Worm (Caenorhabditis elegans) whole organism, mixed stage, embryonic: ENCODE measurements around the gene Y43F8B.11.

Experiments used
- M03D4.4 ChIP-seq: sonication (generic microtip); optimal IDR thresholded peaks from 2 replicates; lab custom pipeline; 2017; ENCODE audit warnings: mild to moderate bottlenecking, missing genetic modification characterization, missing compliant biosample characterization
- blmp-1 ChIP-seq: fragments of 150-350 bp; optimal IDR thresholded peaks from 2 replicates; lab custom pipeline; 2014; ENCODE audit warnings: missing biosample characterization, missing genetic modification characterization
- ceh-39 ChIP-seq: fragments of 150-350 bp; optimal IDR thresholded peaks from 2 replicates; lab custom pipeline; 2014; ENCODE audit warnings: missing biosample characterization, missing genetic modification characterization
- ceh-83 ChIP-seq: fragments of 200-800 bp; sonication (Bioruptor generic); optimal IDR thresholded peaks from 2 replicates; lab custom pipeline; 2018; ENCODE audit warnings: mild to moderate bottlenecking, missing genetic modification characterization, missing compliant biosample characterization
- cnd-1 ChIP-seq: fragments of 200-800 bp; sonication (Bioruptor generic); optimal IDR thresholded peaks from 2 replicates; lab custom pipeline; 2018; ENCODE audit warnings: mild to moderate bottlenecking, missing genetic modification characterization, missing compliant biosample characterization
- drap-1 ChIP-seq: fragments of 200-800 bp; sonication (Bioruptor generic); optimal IDR thresholded peaks from 3 replicates; lab custom pipeline; 2018; ENCODE audit warnings: mild to moderate bottlenecking, missing genetic modification characterization, missing compliant biosample characterization
- elt-1 ChIP-seq: sonication (generic microtip); optimal IDR thresholded peaks from 2 replicates; lab custom pipeline; 2017; ENCODE audit warnings: missing genetic modification characterization, mild to moderate bottlenecking, missing compliant biosample characterization, antibody characterized with exemption, moderate library complexity, borderline replicate concordance; ENCODE audit not compliant: insufficient read depth
- flh-1 ChIP-seq: fragments of 200-800 bp; sonication (Bioruptor generic); optimal IDR thresholded peaks from 2 replicates; lab custom pipeline; 2018; ENCODE audit warnings: mild to moderate bottlenecking, missing genetic modification characterization, moderate library complexity, missing compliant biosample characterization
- ham-2 ChIP-seq: fragments of 200-800 bp; sonication (Bioruptor generic); optimal IDR thresholded peaks from 2 replicates; lab custom pipeline; 2018; ENCODE audit warnings: mild to moderate bottlenecking, missing genetic modification characterization, missing compliant biosample characterization
- hlh-1 ChIP-seq: fragments of 150-350 bp; optimal IDR thresholded peaks from 2 replicates; lab custom pipeline; 2014; ENCODE audit warnings: missing biosample characterization, missing genetic modification reagents, missing genetic modification characterization
- lin-13 ChIP-seq: fragments of 150-350 bp; optimal IDR thresholded peaks from 2 replicates; lab custom pipeline; 2014; ENCODE audit warnings: missing biosample characterization, missing genetic modification characterization
- lin-32 ChIP-seq: fragments of 200-800 bp; sonication (Bioruptor generic); optimal IDR thresholded peaks from 2 replicates; lab custom pipeline; 2018; ENCODE audit warnings: mild to moderate bottlenecking, missing genetic modification characterization, missing compliant biosample characterization
- lsy-2 ChIP-seq: fragments of 150-350 bp; optimal IDR thresholded peaks from 2 replicates; lab custom pipeline; 2014; ENCODE audit warnings: missing biosample characterization, missing genetic modification characterization
- mep-1 ChIP-seq: fragments of 150-350 bp; optimal IDR thresholded peaks from 2 replicates; lab custom pipeline; 2017; ENCODE audit warnings: missing biosample characterization, missing genetic modification reagents, missing genetic modification characterization, inconsistent platforms
- nhr-12 ChIP-seq: fragments of 150-350 bp; optimal IDR thresholded peaks from 2 replicates; lab custom pipeline; 2014; ENCODE audit warnings: missing biosample characterization, missing genetic modification characterization
- nhr-2 ChIP-seq: fragments of 150-350 bp; optimal IDR thresholded peaks from 2 replicates; lab custom pipeline; 2014; ENCODE audit warnings: missing biosample characterization, missing genetic modification characterization
- nhr-237 ChIP-seq: fragments of 150-350 bp; optimal IDR thresholded peaks from 2 replicates; lab custom pipeline; 2014; ENCODE audit warnings: missing biosample characterization, missing genetic modification characterization
- nhr-28 ChIP-seq: fragments of 150-350 bp; optimal IDR thresholded peaks from 2 replicates; lab custom pipeline; 2014; ENCODE audit warnings: missing biosample characterization, missing genetic modification characterization
- nhr-76 ChIP-seq: sonication (generic microtip); optimal IDR thresholded peaks from 2 replicates; lab custom pipeline; 2017; ENCODE audit warnings: missing biosample characterization, missing genetic modification characterization
- sem-2 ChIP-seq: fragments of 200-800 bp; sonication (Bioruptor generic); optimal IDR thresholded peaks from 2 replicates; lab custom pipeline; 2018; ENCODE audit warnings: mild to moderate bottlenecking, missing genetic modification characterization, missing compliant biosample characterization
- snpc-4 ChIP-seq: fragments of 150-350 bp; optimal IDR thresholded peaks from 2 replicates; lab custom pipeline; 2014; ENCODE audit warnings: missing biosample characterization, missing genetic modification characterization
- sptf-1 ChIP-seq: sonication (generic microtip); optimal IDR thresholded peaks from 2 replicates; lab custom pipeline; 2017; ENCODE audit warnings: mild to moderate bottlenecking, missing genetic modification characterization, moderate library complexity, missing compliant biosample characterization
- unc-120 ChIP-seq: sonication (generic microtip); optimal IDR thresholded peaks from 2 replicates; lab custom pipeline; 2017; ENCODE audit warnings: missing genetic modification characterization, missing compliant biosample characterization; ENCODE audit not compliant: poor library complexity, severe bottlenecking
- unc-39 ChIP-seq: fragments of 150-350 bp; optimal IDR thresholded peaks from 2 replicates; lab custom pipeline; 2014; ENCODE audit warnings: missing biosample characterization, missing genetic modification characterization
- unc-62 ChIP-seq: fragments of 150-350 bp; optimal IDR thresholded peaks from 2 replicates; lab custom pipeline; 2014; ENCODE audit warnings: missing biosample characterization, missing genetic modification reagents, missing genetic modification characterization
- zip-8 ChIP-seq: fragments of 150-350 bp; optimal IDR thresholded peaks from 2 replicates; lab custom pipeline; 2014; ENCODE audit warnings: missing biosample characterization, missing genetic modification characterization
- ztf-11 ChIP-seq: fragments of 150-350 bp; optimal IDR thresholded peaks from 2 replicates; lab custom pipeline; 2014; ENCODE audit warnings: missing biosample characterization, missing genetic modification characterization

Gene Y43F8B.11

DNA sequence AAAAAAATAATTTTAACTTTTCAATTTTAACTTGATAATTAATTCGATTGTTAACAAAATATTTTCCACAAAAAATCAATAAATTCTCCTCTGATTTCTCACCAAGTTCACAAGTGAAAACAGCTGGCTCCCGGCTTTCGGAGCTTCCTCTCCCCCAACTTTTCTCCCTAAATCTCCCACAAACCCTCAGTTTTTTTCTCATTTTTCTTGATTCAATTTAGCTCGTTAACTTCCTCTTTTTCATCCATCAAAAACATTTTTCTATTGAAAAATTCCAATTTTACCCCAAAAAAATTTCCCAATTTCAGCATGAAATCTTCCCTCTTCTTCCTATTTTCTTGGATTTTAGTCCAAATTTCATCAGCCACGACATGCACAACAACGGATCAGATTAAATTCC, at the start of gene Y43F8B.11:
Gene Y43F8B.11 (plus strand): TSS at position 301 of the 400 bp plus-strand sequence.
- TF ChIP-seq nhr-2 (tag; lab: Kevin White, UChicago) = no peak
- TF ChIP-seq lsy-2 = no peak
- no peak for TF ChIP-seq ham-2 (GFP tag; lab: Kevin White, UChicago)
- TF ChIP-seq hlh-1 (tag; lab: Kevin White, UChicago) = no peak
- no peak for TF ChIP-seq sem-2 (GFP tag; lab: Kevin White, UChicago)
- TF ChIP-seq, all 35 proteins: peak for 0

DNA sequence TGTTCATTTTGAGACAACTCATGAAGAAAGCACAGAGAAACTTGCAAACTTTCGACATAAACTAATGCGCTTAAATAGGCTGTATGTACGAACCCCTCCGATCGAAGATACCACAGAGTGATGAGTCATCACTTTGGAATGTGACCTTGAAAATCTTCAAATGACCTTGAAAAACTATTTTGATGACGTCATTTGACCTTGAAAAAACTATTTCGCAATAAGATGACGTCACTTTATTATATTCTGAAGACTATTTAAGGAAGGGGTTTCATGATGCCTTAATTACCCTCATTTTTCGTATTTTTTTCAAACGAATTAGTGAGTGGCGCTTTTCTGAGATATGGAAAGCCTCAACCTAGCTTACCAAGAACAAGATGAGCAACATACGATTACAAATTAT, 49.4 kb upstream of the Y43F8B.11 start, which contains the start of gene C25F9.2:
Gene C25F9.2 (plus strand): TSS at position 341 of the 400 bp plus-strand sequence.
- TF ChIP-seq unc-62 (GFP tag; lab: Kevin White, UChicago) = no peak
- TF ChIP-seq snpc-4 (tag; lab: Kevin White, UChicago) = no peak
- no peak for TF ChIP-seq cnd-1 (tag; lab: Kevin White, UChicago)
- TF ChIP-seq zip-8 = peak; percentile 99
- no peak for TF ChIP-seq nhr-76
- TF ChIP-seq hlh-1 (tag; lab: Kevin White, UChicago) = no peak

DNA sequence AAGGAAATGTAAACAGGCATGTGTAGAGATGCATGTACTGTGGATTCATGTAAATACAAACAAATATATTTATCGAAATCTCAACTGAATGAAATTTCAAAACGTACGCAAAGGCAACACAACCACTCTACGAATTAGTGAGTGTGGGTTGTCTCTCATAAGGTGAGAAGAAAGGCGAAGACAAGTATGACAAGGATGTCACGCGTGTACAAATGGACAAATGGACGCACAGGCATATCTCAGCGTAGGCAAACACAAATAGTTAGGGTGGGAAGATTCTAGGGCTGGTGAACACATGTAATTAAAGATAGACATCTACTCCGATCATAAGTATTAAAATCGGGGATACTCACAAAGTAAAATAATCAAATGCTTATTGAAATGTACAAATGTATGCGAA, 42.4 kb upstream of the Y43F8B.11 start:
- no peak for TF ChIP-seq nhr-237
- TF ChIP-seq ztf-11 (tag; lab: Kevin White, UChicago) = no peak
- TF ChIP-seq mep-1 (tag; lab: Kevin White, UChicago) = no peak
- no peak for TF ChIP-seq nhr-28 (tag; lab: Kevin White, UChicago)
- no peak for TF ChIP-seq snpc-4 (tag; lab: Kevin White, UChicago)
- no peak for TF ChIP-seq nhr-12

DNA sequence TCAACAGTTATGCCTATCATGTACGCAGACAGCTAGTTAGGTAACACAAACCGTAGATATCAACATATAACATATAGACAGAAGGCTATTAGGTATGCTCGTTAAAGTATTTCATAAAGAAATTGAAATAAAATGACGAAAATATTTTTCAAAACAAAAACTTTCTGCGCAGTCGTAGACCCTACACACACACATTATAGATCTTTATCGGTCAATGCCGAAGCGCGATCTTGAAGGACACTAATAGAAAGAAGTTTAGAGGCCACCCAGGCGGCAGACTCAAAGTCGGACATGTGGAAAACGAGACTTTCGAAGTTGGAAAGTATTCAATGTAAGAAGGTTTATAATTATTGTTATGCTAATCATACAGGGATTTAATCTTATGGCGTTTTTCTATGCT, 41.5 kb upstream of the Y43F8B.11 start:
- no peak for TF ChIP-seq flh-1 (GFP tag; lab: Kevin White, UChicago)
- peak; percentile 71 for TF ChIP-seq ham-2 (GFP tag; lab: Kevin White, UChicago)
- no peak for TF ChIP-seq lin-32
- peak; percentile 60 for TF ChIP-seq elt-1 (tag; lab: Kevin White, UChicago)
- no peak for TF ChIP-seq sem-2 (GFP tag; lab: Kevin White, UChicago)

- peak; percentile 98 for TF ChIP-seq elt-1 (tag; lab: Kevin White, UChicago)
- no peak for TF ChIP-seq nhr-237
- peak; percentile 94 for TF ChIP-seq ham-2 (GFP tag; lab: Kevin White, UChicago)
These were observed 40.9 kb upstream of the Y43F8B.11 start for ce11 chrV:19429605-19430004.

ce11 chrV:19430351-19430913, 40.1 kb upstream of the Y43F8B.11 start:
- peak; percentile 50 for TF ChIP-seq drap-1 (GFP tag; lab: Kevin White, UChicago)
- no peak for TF ChIP-seq snpc-4 (tag; lab: Kevin White, UChicago)
- TF ChIP-seq nhr-76 = no peak
- TF ChIP-seq ceh-83 = no peak
- TF ChIP-seq sptf-1 (tag; lab: Kevin White, UChicago) = peak; percentile 72
- peak; percentile 25 for TF ChIP-seq sem-2 (GFP tag; lab: Kevin White, UChicago)
- no peak for TF ChIP-seq unc-39
- no peak for TF ChIP-seq lin-13 (tag; lab: Kevin White, UChicago)
- peak; percentile 65 for TF ChIP-seq ham-2 (GFP tag; lab: Kevin White, UChicago)
- TF ChIP-seq nhr-2 (tag; lab: Kevin White, UChicago) = no peak
- TF ChIP-seq flh-1 (GFP tag; lab: Kevin White, UChicago) = no peak
- no peak for TF ChIP-seq ceh-39
- TF ChIP-seq nhr-12 = no peak
- TF ChIP-seq, all 35 proteins: peak for 4

- no peak for TF ChIP-seq blmp-1 (tag; lab: Kevin White, UChicago)
- no peak for TF ChIP-seq M03D4.4 (tag; lab: Kevin White, UChicago)
- TF ChIP-seq hlh-1 (tag; lab: Kevin White, UChicago) = no peak
- TF ChIP-seq unc-120 (tag; lab: Kevin White, UChicago) = no peak
- TF ChIP-seq unc-62 (GFP tag; lab: Kevin White, UChicago) = no peak
- no peak for TF ChIP-seq zip-8
- no peak for TF ChIP-seq mep-1 (tag; lab: Kevin White, UChicago)
- TF ChIP-seq sptf-1 (tag; lab: Kevin White, UChicago) = no peak
- no peak for TF ChIP-seq nhr-237
- TF ChIP-seq ceh-39 = no peak
These were observed 39.4 kb upstream of the Y43F8B.11 start, which contains the start of gene srw-85 for ce11 chrV:19431036-19431435. srw-85 (minus strand) TSS chrV:19431136.
